Worm (Caenorhabditis elegans) whole organism, L1 larva: ENCODE data around the gene srx-120.

Experiments
- ama-1 ChIP-seq: fragments of 150-350 bp; optimal IDR thresholded peaks from 2 replicates; lab custom pipeline; 2014
- elt-3 ChIP-seq, 6 experiments: fragments of 150-350 bp in 1 of 6; sonication (generic microtip); optimal IDR thresholded peaks; 2 replicates each; lab custom pipeline; 2017 to 2018; ENCODE audit warnings: missing biosample characterization in 6 of 6, missing genetic modification characterization in 6 of 6, inconsistent platforms in 1 of 6
- fkh-4 ChIP-seq: sonication (generic microtip); optimal IDR thresholded peaks from 2 replicates; lab custom pipeline; 2016; ENCODE audit warnings: missing compliant biosample characterization, missing genetic modification characterization, borderline replicate concordance
- lin-15B ChIP-seq: fragments of 150-350 bp; sonication (generic microtip); optimal IDR thresholded peaks from 3 replicates; lab custom pipeline; 2014; ENCODE audit warnings: missing biosample characterization, missing genetic modification characterization
- lsy-2 ChIP-seq, 2 experiments: fragments of 150-350 bp; optimal IDR thresholded peaks; 2 replicates each; lab custom pipeline; 2014; ENCODE audit warnings: missing biosample characterization in 2 of 2, missing genetic modification characterization in 2 of 2
- nhr-20 ChIP-seq: sonication (generic microtip); optimal IDR thresholded peaks from 2 replicates; lab custom pipeline; 2016; ENCODE audit warnings: mild to moderate bottlenecking, missing genetic modification characterization, missing compliant biosample characterization
- snpc-4 ChIP-seq: fragments of 150-350 bp; optimal IDR thresholded peaks from 2 replicates; lab custom pipeline; 2014; ENCODE audit warnings: missing biosample characterization, missing genetic modification characterization
- sox-4 ChIP-seq: sonication (generic microtip); optimal IDR thresholded peaks from 2 replicates; lab custom pipeline; 2016; ENCODE audit warnings: missing genetic modification characterization, missing compliant biosample characterization
- unc-86 ChIP-seq: sonication (generic microtip); optimal IDR thresholded peaks from 2 replicates; lab custom pipeline; 2016; ENCODE audit warnings: missing genetic modification characterization, missing compliant biosample characterization
- vab-15 ChIP-seq: sonication (generic microtip); optimal IDR thresholded peaks from 2 replicates; lab custom pipeline; 2017; ENCODE audit warnings: missing genotype, mild to moderate bottlenecking, missing genetic modification characterization, missing compliant biosample characterization

ce11 chrII:12481645-12482044, 49.4 kb upstream of the srx-120 start:
- TF ChIP-seq elt-3 (tag; optimal IDR thresholded peaks at IDR 0.05; lab: Kevin White, UChicago) (no peak), lsy-2 (tag; optimal IDR thresholded peaks at IDR 0.05; lab: Kevin White, UChicago) (no peak), sox-4 (tag; lab: Kevin White, UChicago) (no peak), unc-86 (tag; lab: Kevin White, UChicago) (no peak), lin-15B (no peak), nhr-20 (tag; lab: Kevin White, UChicago) (no peak), snpc-4 (no peak), fkh-4 (no peak), vab-15 (tag; lab: Kevin White, UChicago) (no peak), ama-1 (lab: Kevin White, UChicago) (no peak)
